Worm (Caenorhabditis elegans): ENCODE data around the gene nhr-182.

The nhr-182 gene

ce11 chrV:2250126-2250590 lies 9.6 kb downstream of the nhr-182 start, which contains the start of gene cyp-33C7:
TSS of gene cyp-33C7 (plus strand) at chrV:2250540.
- no peak for TF ChIP-seq ttx-3 (tag; optimal IDR thresholded peaks at IDR 0.05)
- no peak for TF ChIP-seq tbx-7 (tag; optimal IDR thresholded peaks at IDR 0.05)
- TF ChIP-seq pqm-1 (tag; optimal IDR thresholded peaks at IDR 0.05) = no peak
- no peak for TF ChIP-seq fax-1 (tag; optimal IDR thresholded peaks at IDR 0.05)
- TF ChIP-seq madf-2 (tag; optimal IDR thresholded peaks at IDR 0.05) = no peak
- no peak for TF ChIP-seq unc-55 (GFP tag; optimal IDR thresholded peaks at IDR 0.05)
- no peak for TF ChIP-seq C38D4.7 (GFP tag; optimal IDR thresholded peaks at IDR 0.05)
- no peak for TF ChIP-seq ztf-16 (tag; optimal IDR thresholded peaks at IDR 0.05)
- TF ChIP-seq sox-2 (GFP tag; IDR thresholded peaks at IDR 0.05) = no peak
- no peak for TF ChIP-seq ceh-2 (tag; optimal IDR thresholded peaks at IDR 0.05)

ce11 chrV:2249310-2249709 lies 10.4 kb downstream of the nhr-182 start, which contains the start of gene cyp-33C6:
TSS of gene cyp-33C6 (minus strand) at chrV:2249410.
- TF ChIP-seq unc-3 (GFP tag; conservative IDR thresholded peaks at IDR 0.05) = no peak
- no peak for TF ChIP-seq unc-3 (tag; optimal IDR thresholded peaks at IDR 0.05)
- no peak for TF ChIP-seq ama-1 (optimal IDR thresholded peaks at IDR 0.05)
- no peak for TF ChIP-seq nfya-1 (tag; optimal IDR thresholded peaks at IDR 0.05)
- TF ChIP-seq nhr-11 (tag; optimal IDR thresholded peaks at IDR 0.05) = no peak
- no peak for TF ChIP-seq ceh-48 (tag; optimal IDR thresholded peaks at IDR 0.05)
- TF ChIP-seq pros-1 (tag; optimal IDR thresholded peaks at IDR 0.05) = no peak
- TF ChIP-seq pha-2 (tag; optimal IDR thresholded peaks at IDR 0.05) = no peak
- TF ChIP-seq ets-4 (tag; optimal IDR thresholded peaks at IDR 0.05) = no peak
- no peak for TF ChIP-seq ceh-22 (tag; optimal IDR thresholded peaks at IDR 0.05)
- no peak for TF ChIP-seq mec-3 (tag; optimal IDR thresholded peaks at IDR 0.05; ENCODE audit: borderline replicate concordance)
- no peak for TF ChIP-seq pax-1 (tag; optimal IDR thresholded peaks at IDR 0.05)
- TF ChIP-seq gmeb-2 (tag; optimal IDR thresholded peaks at IDR 0.05) = no peak
- TF ChIP-seq nhr-232 (tag; optimal IDR thresholded peaks at IDR 0.05) = no peak
- no peak for TF ChIP-seq madf-2 (tag; optimal IDR thresholded peaks at IDR 0.05)
- TF ChIP-seq ttx-3 (tag; optimal IDR thresholded peaks at IDR 0.05) = no peak

ce11 chrV:2244751-2245150 lies 15.0 kb downstream of the nhr-182 start, which contains the start of gene cyp-33C5:
TSS of gene cyp-33C5 (plus strand) at chrV:2245004.
- TF ChIP-seq ceh-24 (tag; optimal IDR thresholded peaks at IDR 0.05) (no peak), nfya-1 (tag; optimal IDR thresholded peaks at IDR 0.05) (no peak), pag-3 (tag; optimal IDR thresholded peaks at IDR 0.05; ENCODE audit: borderline replicate concordance) (no peak), ceh-19 (GFP tag; optimal IDR thresholded peaks at IDR 0.05) (no peak), F13H6.1 (tag; optimal IDR thresholded peaks at IDR 0.05) (no peak), unc-3 (GFP tag; conservative IDR thresholded peaks at IDR 0.05) (no peak), unc-3 (tag; optimal IDR thresholded peaks at IDR 0.05) (no peak), fax-1 (tag; optimal IDR thresholded peaks at IDR 0.05) (no peak), sdc-2 (tag; optimal IDR thresholded peaks at IDR 0.05) (no peak), zip-5 (tag; optimal IDR thresholded peaks at IDR 0.05) (no peak), ceh-34 (tag; optimal IDR thresholded peaks at IDR 0.05) (no peak), fkh-6 (tag; optimal IDR thresholded peaks at IDR 0.05) (no peak), ref-2 (tag; optimal IDR thresholded peaks at IDR 0.05) (no peak), dmd-4 (tag; optimal IDR thresholded peaks at IDR 0.05; ENCODE audit: borderline replicate concordance) (no peak), ceh-6 (GFP tag; optimal IDR thresholded peaks at IDR 0.05) (no peak), fkh-10 (GFP tag; optimal IDR thresholded peaks at IDR 0.05) (no peak), gmeb-2 (tag; optimal IDR thresholded peaks at IDR 0.05) (no peak), ceh-31 (tag; optimal IDR thresholded peaks at IDR 0.05) (no peak), T23F11.4 (GFP tag; optimal IDR thresholded peaks at IDR 0.05) (no peak), unc-86 (tag; optimal IDR thresholded peaks at IDR 0.05) (no peak), ama-1 (optimal IDR thresholded peaks at IDR 0.05) (no peak)

ce11 chrV:2242630-2243029 lies 17.1 kb downstream of the nhr-182 start, which contains the start of gene cyp-33C3:
TSS of gene cyp-33C3 (plus strand) at chrV:2242778.
- TF ChIP-seq Y22D7AL.16 (tag; optimal IDR thresholded peaks at IDR 0.05) = no peak

Data from whole organism, late embryonic.